Worm (Caenorhabditis elegans) whole organism, L2 larva: ENCODE data around the gene pqn-57.

Source experiments
- F13H6.1 ChIP-seq: sonication (generic microtip); optimal IDR thresholded peaks from 2 replicates; lab custom pipeline; 2016; ENCODE audit warnings: missing genetic modification characterization, missing compliant biosample characterization
- R02D3.7 ChIP-seq: fragments of 150-350 bp; optimal IDR thresholded peaks from 2 replicates; lab custom pipeline; 2014; ENCODE audit warnings: missing biosample characterization, missing genetic modification characterization
- ZK546.5 ChIP-seq: sonication (generic microtip); optimal IDR thresholded peaks from 2 replicates; lab custom pipeline; 2017; ENCODE audit warnings: missing biosample characterization, missing genetic modification characterization
- ama-1 ChIP-seq: fragments of 150-350 bp; optimal IDR thresholded peaks from 2 replicates; lab custom pipeline; 2018; ENCODE audit warnings: inconsistent platforms
- fos-1 ChIP-seq: fragments of 150-350 bp; optimal IDR thresholded peaks from 2 replicates; lab custom pipeline; 2014; ENCODE audit warnings: missing biosample characterization, missing genetic modification characterization
- nhr-12 ChIP-seq: fragments of 150-350 bp; optimal IDR thresholded peaks from 2 replicates; lab custom pipeline; 2014; ENCODE audit warnings: missing biosample characterization, missing genetic modification characterization
- nhr-237 ChIP-seq: fragments of 150-350 bp; optimal IDR thresholded peaks from 2 replicates; lab custom pipeline; 2014; ENCODE audit warnings: missing biosample characterization, missing genetic modification characterization
- nhr-25 ChIP-seq: fragments of 150-350 bp; sonication (generic microtip); optimal IDR thresholded peaks from 3 replicates; lab custom pipeline; 2014; ENCODE audit warnings: missing biosample characterization, missing genetic modification characterization
- nhr-77 ChIP-seq: fragments of 150-350 bp; optimal IDR thresholded peaks from 2 replicates; lab custom pipeline; 2014; ENCODE audit warnings: missing biosample characterization, missing genetic modification characterization
- skn-1 ChIP-seq: sonication (generic microtip); optimal IDR thresholded peaks from 2 replicates; lab custom pipeline; 2017; ENCODE audit warnings: missing biosample characterization, missing genetic modification characterization
- zag-1 ChIP-seq: fragments of 150-350 bp; optimal IDR thresholded peaks from 2 replicates; lab custom pipeline; 2014; ENCODE audit warnings: missing biosample characterization, missing genetic modification characterization
- ztf-4 ChIP-seq: fragments of 150-350 bp; optimal IDR thresholded peaks from 2 replicates; lab custom pipeline; 2014; ENCODE audit warnings: missing biosample characterization, missing genetic modification characterization

DNA sequence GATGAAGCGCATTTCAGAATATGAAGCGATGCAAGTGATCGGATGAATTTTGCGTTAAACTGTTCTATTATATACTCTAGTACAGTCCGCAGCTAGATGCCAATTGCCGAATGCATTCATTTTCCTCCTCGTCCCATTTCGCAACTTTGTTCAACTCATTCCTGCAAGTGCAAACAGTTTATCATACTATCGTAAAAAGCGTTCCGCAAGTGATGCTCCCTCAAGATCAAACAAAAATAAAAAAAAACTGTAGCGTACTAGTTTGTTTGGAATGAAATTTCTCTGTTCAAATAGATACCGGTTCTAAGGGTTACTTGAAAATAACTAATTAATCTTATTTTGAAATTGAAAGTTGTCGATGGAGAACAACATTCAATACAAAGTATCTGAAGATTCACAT lies at the start of gene pqn-57:
- TF ChIP-seq nhr-25 (tag; lab: Kevin White, UChicago) (no peak), R02D3.7 (tag; lab: Kevin White, UChicago) (no peak), skn-1 (no peak), ama-1 (no peak), zag-1 (tag; lab: Kevin White, UChicago) (no peak), ztf-4 (tag; lab: Kevin White, UChicago) (no peak), fos-1 (tag; lab: Kevin White, UChicago) (no peak), ZK546.5 (tag; lab: Kevin White, UChicago) (no peak), F13H6.1 (no peak), nhr-237 (tag; lab: Kevin White, UChicago) (no peak), nhr-77 (tag; lab: Kevin White, UChicago) (no peak), nhr-12 (tag; lab: Kevin White, UChicago) (no peak)
